Fruit fly (Drosophila melanogaster) whole organism, embryonic: ENCODE measurements around the gene CG7546.

Source experiments
- CG10462 ChIP-seq: fragments of 200-800 bp; sonication (Bioruptor generic); optimal IDR thresholded peaks from 2 replicates; lab custom pipeline; 2016; ENCODE audit warnings: missing biosample characterization, missing genetic modification characterization
- CG10543 ChIP-seq: fragments of 200-800 bp; sonication (Bioruptor generic); optimal IDR thresholded peaks from 3 replicates; lab custom pipeline; 2017; ENCODE audit warnings: missing biosample characterization, mild to moderate bottlenecking, missing genetic modification characterization, moderate library complexity
- CG12659 ChIP-seq: fragments of 200-800 bp; sonication (Bioruptor generic); optimal IDR thresholded peaks from 3 replicates; lab custom pipeline; 2017; ENCODE audit warnings: mild to moderate bottlenecking, missing biosample characterization, missing genetic modification reagents, missing genetic modification characterization
- CG12942 ChIP-seq: fragments of 200-800 bp; sonication (Bioruptor generic); optimal IDR thresholded peaks from 3 replicates; lab custom pipeline; 2016; ENCODE audit warnings: missing biosample characterization, missing genetic modification characterization
- CG14014 ChIP-seq: fragments of 200-800 bp; sonication (Bioruptor generic); IDR thresholded peaks from 2 replicates; pipeline ENCODE4 v1.3.6; 2022; ENCODE audit warnings: missing biosample characterization, missing genetic modification characterization
- CG15269 ChIP-seq: fragments of 200-800 bp; sonication (Bioruptor generic); optimal IDR thresholded peaks from 2 replicates; lab custom pipeline; 2018; ENCODE audit warnings: missing biosample characterization, mild to moderate bottlenecking, missing genetic modification characterization, moderate library complexity
- CG17912 ChIP-seq: fragments of 200-800 bp; sonication (Bioruptor generic); optimal IDR thresholded peaks from 2 replicates; lab custom pipeline; 2018; ENCODE audit warnings: missing biosample characterization, mild to moderate bottlenecking, missing genetic modification characterization
- CG18764 ChIP-seq: fragments of 200-800 bp; sonication (Bioruptor generic); optimal IDR thresholded peaks from 3 replicates; lab custom pipeline; 2016; ENCODE audit warnings: missing biosample characterization, missing genetic modification characterization
- CG3163 ChIP-seq: fragments of 200-800 bp; sonication (Bioruptor generic); optimal IDR thresholded peaks from 3 replicates; lab custom pipeline; 2016; ENCODE audit warnings: missing biosample characterization, missing genetic modification characterization
- CG43689 ChIP-seq: fragments of 200-800 bp; sonication (Bioruptor generic); IDR thresholded peaks from 2 replicates; pipeline ENCODE4 v1.3.6; 2022; ENCODE audit warnings: missing biosample characterization, missing genetic modification characterization
- CG4730 ChIP-seq: fragments of 200-800 bp; sonication (Bioruptor generic); IDR thresholded peaks from 2 replicates; pipeline ENCODE4 v1.3.6; 2022; ENCODE audit warnings: missing biosample characterization, missing genetic modification characterization
- CG6654 ChIP-seq: fragments of 200-800 bp; sonication (Bioruptor generic); optimal IDR thresholded peaks from 2 replicates; lab custom pipeline; 2017; ENCODE audit warnings: missing biosample characterization, mild to moderate bottlenecking, missing genetic modification characterization
- CG6689 ChIP-seq: fragments of 200-800 bp; sonication (Bioruptor generic); IDR thresholded peaks from 2 replicates; pipeline ENCODE4 v1.3.6; 2022; ENCODE audit warnings: missing biosample characterization, missing genetic modification characterization
- CG7556 ChIP-seq: fragments of 200-800 bp; sonication (Bioruptor generic); optimal IDR thresholded peaks from 2 replicates; lab custom pipeline; 2017; ENCODE audit warnings: missing biosample characterization, mild to moderate bottlenecking, missing genetic modification characterization
- CG7745 ChIP-seq: fragments of 200-800 bp; sonication (Bioruptor generic); optimal IDR thresholded peaks from 2 replicates; lab custom pipeline; 2018; ENCODE audit warnings: missing biosample characterization, mild to moderate bottlenecking, missing genetic modification characterization, moderate library complexity
- CG8359 ChIP-seq: fragments of 200-800 bp; sonication (Bioruptor generic); optimal IDR thresholded peaks from 2 replicates; lab custom pipeline; 2017; ENCODE audit warnings: missing biosample characterization, mild to moderate bottlenecking, missing genetic modification characterization, borderline replicate concordance
- CG8388 ChIP-seq: fragments of 200-800 bp; sonication (Bioruptor generic); optimal IDR thresholded peaks from 2 replicates; lab custom pipeline; 2019; ENCODE audit warnings: missing biosample characterization, mild to moderate bottlenecking, missing genetic modification characterization, moderate library complexity
- CG8924 ChIP-seq: fragments of 200-800 bp; optimal IDR thresholded peaks from 3 replicates; lab custom pipeline; 2019; ENCODE audit warnings: missing biosample characterization, mild to moderate bottlenecking, missing genetic modification characterization, moderate library complexity
- D19B ChIP-seq: fragments of 200-800 bp; sonication (Bioruptor generic); optimal IDR thresholded peaks from 2 replicates; lab custom pipeline; 2017; ENCODE audit warnings: missing biosample characterization, mild to moderate bottlenecking, missing genetic modification characterization
- Dp ChIP-seq: fragments of 200-800 bp; sonication (Bioruptor generic); optimal IDR thresholded peaks from 2 replicates; lab custom pipeline; 2018; ENCODE audit warnings: missing biosample characterization, mild to moderate bottlenecking, missing genetic modification characterization, moderate library complexity
- Dref ChIP-seq: fragments of 200-800 bp; sonication (Bioruptor generic); IDR thresholded peaks from 2 replicates; pipeline ENCODE4 v1.3.6; 2022; ENCODE audit warnings: missing biosample characterization, missing genetic modification characterization
- Drgx ChIP-seq: fragments of 200-800 bp; sonication (Bioruptor generic); IDR thresholded peaks from 2 replicates; pipeline ENCODE4 v1.3.6; 2022; ENCODE audit warnings: missing biosample characterization, missing genetic modification characterization
- E2f1 ChIP-seq: fragments of 200-800 bp; sonication (Bioruptor generic); IDR thresholded peaks from 2 replicates; pipeline ENCODE4 v1.3.6; 2022; ENCODE audit warnings: missing biosample characterization, missing genetic modification characterization
- ERR ChIP-seq: fragments of 200-800 bp; sonication (Bioruptor generic); optimal IDR thresholded peaks from 2 replicates; lab custom pipeline; 2016; ENCODE audit warnings: missing biosample characterization, missing genetic modification characterization
- H2.0 ChIP-seq: fragments of 200-800 bp; sonication (Bioruptor generic); IDR thresholded peaks from 2 replicates; pipeline ENCODE4 v1.3.6; 2022; ENCODE audit warnings: missing biosample characterization, missing genetic modification characterization
- HLH54F ChIP-seq: fragments of 200-800 bp; sonication (Bioruptor generic); optimal IDR thresholded peaks from 3 replicates; lab custom pipeline; 2016; ENCODE audit warnings: missing biosample characterization, missing genetic modification characterization
- Hey ChIP-seq: fragments of 200-800 bp; sonication (Bioruptor generic); optimal IDR thresholded peaks from 3 replicates; lab custom pipeline; 2018; ENCODE audit warnings: missing biosample characterization, mild to moderate bottlenecking, missing genetic modification characterization
- Hr78 ChIP-seq, 2 experiments: fragments of 200-800 bp in 1 of 2; fragments of >200 bp in 1 of 2; sonication (Bioruptor generic) in 1 of 2; optimal IDR thresholded peaks; 2 replicates each; lab custom pipeline; 2017 to 2019; ENCODE audit warnings: missing biosample characterization in 2 of 2, missing genetic modification characterization in 2 of 2, mild to moderate bottlenecking in 1 of 2, moderate library complexity in 1 of 2
- Lhr ChIP-seq: fragments of 200-800 bp; sonication (Bioruptor generic); optimal IDR thresholded peaks from 3 replicates; lab custom pipeline; 2017; ENCODE audit warnings: mild to moderate bottlenecking, missing biosample characterization, missing genetic modification reagents, missing genetic modification characterization
- NFAT ChIP-seq: fragments of 200-800 bp; sonication (Bioruptor generic); IDR thresholded peaks from 2 replicates; pipeline ENCODE4 v1.3.6; 2022; ENCODE audit warnings: missing biosample characterization, missing genetic modification characterization
- Spps ChIP-seq: fragments of 200-800 bp; sonication (Bioruptor generic); optimal IDR thresholded peaks from 2 replicates; lab custom pipeline; 2018; ENCODE audit warnings: missing biosample characterization, mild to moderate bottlenecking, missing genetic modification characterization
- Taf1 ChIP-seq: fragments of 200-800 bp; sonication (Bioruptor generic); IDR thresholded peaks from 2 replicates; pipeline ENCODE4 v1.3.6; 2022; ENCODE audit warnings: missing biosample characterization, missing genetic modification characterization
- aop ChIP-seq: fragments of 200-800 bp; sonication (Bioruptor generic); IDR thresholded peaks from 2 replicates; pipeline ENCODE4 v1.3.6; 2022; ENCODE audit warnings: missing biosample characterization, missing genetic modification characterization
- chinmo ChIP-seq: fragments of 200-800 bp; sonication (Bioruptor generic); IDR thresholded peaks from 4 replicates; pipeline ENCODE4 v1.3.6; 2022; ENCODE audit warnings: missing biosample characterization, missing genetic modification characterization; ENCODE audit not compliant: partially characterized antibody
- corto ChIP-seq: fragments of 200-800 bp; sonication (Bioruptor generic); optimal IDR thresholded peaks from 2 replicates; lab custom pipeline; 2016; ENCODE audit warnings: missing biosample characterization, mild to moderate bottlenecking, missing genetic modification characterization, moderate library complexity
- disco-r ChIP-seq: fragments of 200-800 bp; sonication (Bioruptor generic); optimal IDR thresholded peaks from 2 replicates; lab custom pipeline; 2016; ENCODE audit warnings: missing biosample characterization, missing genetic modification characterization
- en ChIP-seq: fragments of 200-800 bp; sonication (Bioruptor generic); optimal IDR thresholded peaks from 2 replicates; lab custom pipeline; 2016; ENCODE audit warnings: missing biosample characterization, missing genetic modification characterization
- inv ChIP-seq: fragments of 200-800 bp; sonication (Bioruptor generic); IDR thresholded peaks from 2 replicates; pipeline ENCODE4 v1.3.6; 2022; ENCODE audit warnings: missing biosample characterization, missing genetic modification characterization; ENCODE audit not compliant: partially characterized antibody
- lmd ChIP-seq: fragments of 200-800 bp; sonication (Bioruptor generic); IDR thresholded peaks from 2 replicates; pipeline ENCODE4 v1.3.6; 2022; ENCODE audit warnings: missing biosample characterization, missing genetic modification characterization
- luna ChIP-seq: fragments of 200-800 bp; sonication (Bioruptor generic); optimal IDR thresholded peaks from 2 replicates; lab custom pipeline; 2016; ENCODE audit warnings: missing biosample characterization, missing genetic modification characterization
- nerfin-2 ChIP-seq: fragments of 200-800 bp; sonication (Bioruptor generic); IDR thresholded peaks from 2 replicates; pipeline ENCODE4 v1.3.6; 2022; ENCODE audit warnings: missing biosample characterization, missing genetic modification characterization; ENCODE audit not compliant: partially characterized antibody
- org-1 ChIP-seq: fragments of 200-800 bp; sonication (Bioruptor generic); optimal IDR thresholded peaks from 2 replicates; lab custom pipeline; 2017; ENCODE audit warnings: missing biosample characterization, missing genetic modification characterization
- peb ChIP-seq: fragments of 200-800 bp; sonication (Bioruptor generic); IDR thresholded peaks from 2 replicates; pipeline ENCODE4 v1.3.6; 2022; ENCODE audit warnings: missing biosample characterization, missing genetic modification characterization
- repo ChIP-seq: fragments of 200-800 bp; sonication (Bioruptor generic); optimal IDR thresholded peaks from 2 replicates; lab custom pipeline; 2016; ENCODE audit warnings: missing biosample characterization, missing genetic modification characterization
- rib ChIP-seq: fragments of 200-800 bp; sonication (Bioruptor generic); IDR thresholded peaks from 2 replicates; pipeline ENCODE4 v1.3.6; 2022; ENCODE audit warnings: missing biosample characterization, missing genetic modification characterization
- seq ChIP-seq: fragments of 200-800 bp; sonication (Bioruptor generic); IDR thresholded peaks from 2 replicates; pipeline ENCODE4 v1.3.6; 2022; ENCODE audit warnings: missing biosample characterization, missing genetic modification characterization
- shn ChIP-seq: fragments of 200-800 bp; sonication (Bioruptor generic); optimal IDR thresholded peaks from 3 replicates; lab custom pipeline; 2016; ENCODE audit warnings: missing biosample characterization, missing genetic modification characterization
- trem ChIP-seq: fragments of 200-800 bp; optimal IDR thresholded peaks from 3 replicates; lab custom pipeline; 2019; ENCODE audit warnings: missing biosample characterization, mild to moderate bottlenecking, missing genetic modification characterization, moderate library complexity

CG7546 gene

DNA sequence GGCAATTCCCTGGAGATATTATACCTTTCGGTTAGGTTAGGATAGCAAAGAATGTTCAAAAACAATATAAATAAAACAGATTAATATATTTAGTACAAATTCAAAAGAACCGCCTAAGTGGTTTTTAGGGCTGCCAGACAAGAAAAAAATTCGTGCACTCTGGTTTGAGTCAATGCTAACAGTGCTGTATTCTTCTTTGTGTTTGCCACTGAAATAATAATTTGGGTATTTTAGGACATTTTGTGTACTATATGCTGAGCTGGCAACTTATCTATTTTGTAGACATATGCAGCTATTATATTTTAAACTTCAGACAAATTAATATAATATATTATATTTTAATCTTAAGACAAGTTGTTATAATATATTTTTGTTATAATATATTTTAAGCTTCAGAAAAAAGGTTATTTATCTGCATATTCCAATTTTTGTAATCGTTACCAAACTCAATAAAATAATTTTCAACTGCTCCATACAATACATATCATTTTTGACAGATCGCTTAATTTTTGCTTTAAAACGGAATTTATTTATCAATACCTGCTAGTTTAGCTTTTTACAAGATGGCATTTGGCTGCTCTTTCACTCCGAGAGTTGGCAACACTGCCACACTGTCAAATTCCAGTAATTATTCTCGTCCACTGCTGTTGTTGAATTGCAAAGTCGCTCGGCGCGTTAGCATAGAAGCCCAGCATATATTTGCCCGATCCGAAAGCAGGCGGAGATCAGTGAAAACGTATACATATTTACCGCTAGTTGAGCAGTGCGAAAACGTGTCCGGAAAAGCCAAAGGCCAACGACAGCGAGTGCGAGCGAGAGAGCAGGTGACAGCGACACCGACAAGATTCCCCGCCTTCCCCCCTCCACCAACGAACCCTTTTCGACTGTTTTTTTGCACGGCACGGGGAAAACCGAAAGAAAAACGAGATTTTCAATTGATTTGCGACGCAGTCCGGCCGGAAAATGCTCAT is at the start of gene CG7546 (continued):
- TF ChIP-seq Hr78 (GFP tag; optimal IDR thresholded peaks at IDR 0.05; lab: Kevin White, UChicago) (no peak), CG10543 (peak; percentile 22), CG8388 (GFP tag; lab: Kevin White, UChicago) (peak; percentile 20), aop (GFP tag; lab: Robert Waterston, UW) (no peak), trem (peak; percentile 58), CG7556 (GFP tag; lab: Kevin White, UChicago) (peak; percentile 30), luna (no peak), ERR (GFP tag; lab: Kevin White, UChicago) (no peak), CG17912 (GFP tag; lab: Kevin White, UChicago) (no peak), CG3163 (GFP tag; lab: Kevin White, UChicago) (no peak), CG15269 (tag; lab: Kevin White, UChicago) (no peak), Dp (peak; percentile 93), CG18764 (GFP tag; lab: Kevin White, UChicago) (no peak), disco-r (GFP tag; lab: Kevin White, UChicago) (no peak), en (GFP tag; lab: Kevin White, UChicago) (no peak), lmd (GFP tag; lab: Robert Waterston, UW) (peak; percentile 41; the same call in 1 of the 2 replicates), Taf1 (no peak), CG43689 (GFP tag; lab: Robert Waterston, UW) (no peak), Hey (tag; lab: Kevin White, UChicago) (no peak), CG10462 (GFP tag; lab: Kevin White, UChicago) (peak; percentile 15), peb (no peak), CG8924 (peak; percentile 41), shn (no peak), D19B (GFP tag; lab: Kevin White, UChicago) (no peak), nerfin-2 (GFP tag; lab: Robert Waterston, UW) (no peak), chinmo (GFP tag; lab: Robert Waterston, UW) (no peak), Lhr (GFP tag; lab: Kevin White, UChicago) (peak; percentile 63), H2.0 (GFP tag; lab: Robert Waterston, UW) (0 out of 2 replicates have a peak, but pooled peaks have one; percentile 15), HLH54F (GFP tag; lab: Kevin White, UChicago) (peak; percentile 27), org-1 (GFP tag; lab: Kevin White, UChicago) (no peak), CG6654 (GFP tag; lab: Kevin White, UChicago) (no peak), Dref (peak; percentile 49), Spps (tag; lab: Kevin White, UChicago) (no peak), inv (GFP tag; lab: Robert Waterston, UW) (no peak), corto (GFP tag; lab: Kevin White, UChicago) (no peak), CG6689 (peak; percentile 50), CG7745 (tag; lab: Kevin White, UChicago) (no peak), CG14014 (GFP tag; lab: Robert Waterston, UW) (no peak; the same call in 1 of the 2 replicates), Drgx (GFP tag; lab: Robert Waterston, UW) (no peak), E2f1 (GFP tag; lab: Robert Waterston, UW) (0 out of 2 replicates have a peak, but pooled peaks have one; percentile 14), CG12942 (GFP tag; lab: Kevin White, UChicago) (peak; percentile 17), NFAT (GFP tag; lab: Robert Waterston, UW) (no peak; the same call in 1 of the 2 replicates), repo (GFP tag; lab: Kevin White, UChicago) (no peak), CG8359 (GFP tag; lab: Kevin White, UChicago) (no peak), CG12659 (peak; percentile 69), rib (GFP tag; lab: Robert Waterston, UW) (peak; percentile 63), CG4730 (GFP tag; lab: Robert Waterston, UW) (no peak), seq (no peak)
